Worm (Caenorhabditis elegans) whole organism, early embryonic: ENCODE results near the gene nhr-192.
A peak's percentile ranks its signal among the peaks of the same experiment; 100 is the strongest.

Source experiments
- B0310.2 ChIP-seq: sonication (generic microtip); optimal IDR thresholded peaks from 2 replicates; lab custom pipeline; 2016; ENCODE audit warnings: mild to moderate bottlenecking, missing genetic modification characterization, missing compliant biosample characterization
- F13C5.2 ChIP-seq: sonication (generic microtip); optimal IDR thresholded peaks from 2 replicates; lab custom pipeline; 2017; ENCODE audit warnings: mild to moderate bottlenecking, missing genetic modification characterization, inconsistent platforms, missing compliant biosample characterization
- aly-1 ChIP-seq: sonication (generic microtip); optimal IDR thresholded peaks from 2 replicates; lab custom pipeline; 2016; ENCODE audit warnings: missing genetic modification characterization, missing compliant biosample characterization
- ama-1 ChIP-seq: fragments of 150-350 bp; optimal IDR thresholded peaks from 2 replicates; lab custom pipeline; 2014
- ceh-13 ChIP-seq: fragments of 200-800 bp; sonication (Bioruptor generic); optimal IDR thresholded peaks from 2 replicates; lab custom pipeline; 2018; ENCODE audit warnings: mild to moderate bottlenecking, missing genetic modification characterization, missing compliant biosample characterization
- ceh-36 ChIP-seq: sonication (generic microtip); optimal IDR thresholded peaks from 2 replicates; lab custom pipeline; 2016; ENCODE audit warnings: missing genetic modification characterization, inconsistent platforms, missing compliant biosample characterization
- ets-7 ChIP-seq: sonication (generic microtip); optimal IDR thresholded peaks from 2 replicates; lab custom pipeline; 2016; ENCODE audit warnings: missing genotype, missing genetic modification characterization, missing compliant biosample characterization
- flt-1 ChIP-seq: fragments of 200-800 bp; sonication (Bioruptor generic); IDR thresholded peaks from 2 replicates; pipeline ENCODE4 v1.3.6; 2022; ENCODE audit warnings: missing genetic modification characterization, missing compliant biosample characterization
- hmbx-1 ChIP-seq: sonication (generic microtip); optimal IDR thresholded peaks from 2 replicates; lab custom pipeline; 2016; ENCODE audit warnings: mild to moderate bottlenecking, missing genetic modification characterization, missing compliant biosample characterization
- hmg-4 ChIP-seq: fragments of 200-800 bp; sonication (Bioruptor generic); optimal IDR thresholded peaks from 2 replicates; lab custom pipeline; 2018; ENCODE audit warnings: mild to moderate bottlenecking, missing genetic modification characterization, missing compliant biosample characterization
- hnd-1 ChIP-seq: sonication (generic microtip); optimal IDR thresholded peaks from 2 replicates; lab custom pipeline; 2016; ENCODE audit warnings: missing genetic modification characterization, missing compliant biosample characterization
- pes-1 ChIP-seq: fragments of 200-800 bp; sonication (Bioruptor generic); IDR thresholded peaks from 2 replicates; pipeline ENCODE4 v1.3.6; 2022; ENCODE audit warnings: missing genetic modification reagents, missing genetic modification characterization, missing compliant biosample characterization
- scrt-1 ChIP-seq: fragments of 200-800 bp; sonication (Bioruptor generic); IDR thresholded peaks from 2 replicates; pipeline ENCODE4 v1.3.6; 2022; ENCODE audit warnings: missing genetic modification characterization, missing compliant biosample characterization
- sea-1 ChIP-seq: fragments of 200-800 bp; sonication (Bioruptor generic); conservative IDR thresholded peaks from 2 replicates; pipeline ENCODE4 v1.3.6; 2022; ENCODE audit warnings: missing genetic modification characterization, missing compliant biosample characterization
- tbx-11 ChIP-seq: fragments of 200-800 bp; sonication (Bioruptor generic); IDR thresholded peaks from 2 replicates; pipeline ENCODE4 v1.3.6; 2022; ENCODE audit warnings: missing genetic modification characterization, missing compliant biosample characterization
- tbx-37 ChIP-seq: fragments of 200-800 bp; sonication (Bioruptor generic); conservative IDR thresholded peaks from 2 replicates; pipeline ENCODE4 v1.3.6; 2022; ENCODE audit warnings: missing genetic modification reagents, missing genetic modification characterization, missing compliant biosample characterization
- tra-4 ChIP-seq: sonication (generic microtip); optimal IDR thresholded peaks from 2 replicates; lab custom pipeline; 2017; ENCODE audit warnings: missing genetic modification characterization, missing compliant biosample characterization

Gene nhr-192

ce11 chrV:10044735-10045134 lies 25.7 kb downstream of the nhr-192 start:
- TF ChIP-seq tra-4 (tag; lab: Kevin White, UChicago) (no peak), ceh-13 (no peak), hnd-1 (no peak), ceh-36 (tag; lab: Kevin White, UChicago) (no peak), ama-1 (lab: Kevin White, UChicago) (no peak), flt-1 (GFP tag; lab: Robert Waterston, UW) (no peak), B0310.2 (tag; lab: Kevin White, UChicago) (no peak), F13C5.2 (tag; lab: Kevin White, UChicago) (no peak), hmbx-1 (tag; lab: Kevin White, UChicago) (no peak), scrt-1 (GFP tag; lab: Robert Waterston, UW) (no peak), aly-1 (tag; lab: Kevin White, UChicago) (no peak)

ce11 chrV:10043234-10043796 lies 27.1 kb downstream of the nhr-192 start, which contains the start of gene T06E8.8:
Gene T06E8.8, plus strand, starts transcription at chrV:10043746.
- no peak for TF ChIP-seq tbx-11 (GFP tag; lab: Robert Waterston, UW)

- TF ChIP-seq F13C5.2 (tag; lab: Kevin White, UChicago): peak; percentile 47
- TF ChIP-seq tbx-11 (GFP tag; lab: Robert Waterston, UW): no peak
- TF ChIP-seq flt-1 (GFP tag; lab: Robert Waterston, UW): 0 out of 2 replicates have a peak, but pooled peaks have one; percentile 9
These were observed 28.2 kb downstream of the nhr-192 start for ce11 chrV:10042254-10042653.

ce11 chrV:10041484-10041883 lies 29.0 kb downstream of the nhr-192 start:
- TF ChIP-seq F13C5.2 (tag; lab: Kevin White, UChicago) (no peak), flt-1 (GFP tag; lab: Robert Waterston, UW) (no peak), ama-1 (lab: Kevin White, UChicago) (no peak), hmbx-1 (tag; lab: Kevin White, UChicago) (no peak), tra-4 (tag; lab: Kevin White, UChicago) (no peak), ceh-36 (tag; lab: Kevin White, UChicago) (no peak), sea-1 (GFP tag; lab: Robert Waterston, UW) (no peak), ets-7 (tag; lab: Kevin White, UChicago) (no peak), tbx-11 (GFP tag; lab: Robert Waterston, UW) (no peak), hmg-4 (GFP tag; lab: Kevin White, UChicago) (no peak), ceh-13 (no peak), pes-1 (GFP tag; lab: Robert Waterston, UW) (no peak), scrt-1 (GFP tag; lab: Robert Waterston, UW) (no peak), tbx-37 (GFP tag; lab: Robert Waterston, UW) (no peak), hnd-1 (no peak), aly-1 (tag; lab: Kevin White, UChicago) (no peak), B0310.2 (tag; lab: Kevin White, UChicago) (no peak)

ce11 chrV:10039837-10040236 lies 30.6 kb downstream of the nhr-192 start:
- TF ChIP-seq flt-1 (GFP tag; lab: Robert Waterston, UW) (no peak), B0310.2 (tag; lab: Kevin White, UChicago) (peak; percentile 2), F13C5.2 (tag; lab: Kevin White, UChicago) (peak; percentile 23), ceh-13 (no peak), aly-1 (tag; lab: Kevin White, UChicago) (peak; percentile 21), hmbx-1 (tag; lab: Kevin White, UChicago) (no peak), ets-7 (tag; lab: Kevin White, UChicago) (no peak), tbx-37 (GFP tag; lab: Robert Waterston, UW) (0 out of 2 replicates have a peak, but pooled peaks have one; percentile 9), scrt-1 (GFP tag; lab: Robert Waterston, UW) (no peak), hnd-1 (no peak), sea-1 (GFP tag; lab: Robert Waterston, UW) (peak; percentile 45; the same call in 1 of the 2 replicates), tbx-11 (GFP tag; lab: Robert Waterston, UW) (no peak), ama-1 (lab: Kevin White, UChicago) (no peak), ceh-36 (tag; lab: Kevin White, UChicago) (no peak), hmg-4 (GFP tag; lab: Kevin White, UChicago) (peak; percentile 47), pes-1 (GFP tag; lab: Robert Waterston, UW) (no peak), tra-4 (tag; lab: Kevin White, UChicago) (no peak)

- TF ChIP-seq ets-7 (tag; lab: Kevin White, UChicago) (no peak), flt-1 (GFP tag; lab: Robert Waterston, UW) (no peak), F13C5.2 (tag; lab: Kevin White, UChicago) (no peak), ama-1 (lab: Kevin White, UChicago) (no peak), ceh-13 (no peak), pes-1 (GFP tag; lab: Robert Waterston, UW) (no peak), hmg-4 (GFP tag; lab: Kevin White, UChicago) (no peak), hmbx-1 (tag; lab: Kevin White, UChicago) (no peak), scrt-1 (GFP tag; lab: Robert Waterston, UW) (no peak), tra-4 (tag; lab: Kevin White, UChicago) (no peak), ceh-36 (tag; lab: Kevin White, UChicago) (no peak)
These were observed 33.4 kb downstream of the nhr-192 start, which contains the start of gene F57A8.1 for ce11 chrV:10037040-10037439. Gene F57A8.1, plus strand, starts transcription at chrV:10037340.

- TF ChIP-seq hmg-4 (GFP tag; lab: Kevin White, UChicago) (peak; percentile 51), F13C5.2 (tag; lab: Kevin White, UChicago) (no peak)
These were observed 34.2 kb downstream of the nhr-192 start, which contains the start of gene T06E8.2 for ce11 chrV:10036275-10036674. Gene T06E8.2, minus strand, starts transcription at chrV:10036413.
